Fruit fly (Drosophila melanogaster) whole organism, prepupa: ENCODE data around the gene CG13810.

Experiments
- Blimp-1 ChIP-seq: fragments of 200-800 bp; sonication (Bioruptor generic); optimal IDR thresholded peaks from 3 replicates; lab custom pipeline; 2017; ENCODE audit warnings: missing biosample characterization, missing genetic modification characterization, mild to moderate bottlenecking, moderate library complexity, missing genetic modification reagents
- CG10669 ChIP-seq: fragments of 200-800 bp; sonication (Bioruptor generic); optimal IDR thresholded peaks from 3 replicates; lab custom pipeline; 2018; ENCODE audit warnings: missing biosample characterization, mild to moderate bottlenecking, missing genetic modification characterization, moderate library complexity
- CG11294 ChIP-seq: fragments of 200-800 bp; sonication (Bioruptor generic); IDR thresholded peaks from 2 replicates; pipeline ENCODE4 v1.3.6; 2022; ENCODE audit warnings: missing biosample characterization, missing genetic modification characterization
- CG11762 ChIP-seq: fragments of 200-800 bp; sonication (Bioruptor generic); optimal IDR thresholded peaks from 3 replicates; lab custom pipeline; 2016; ENCODE audit warnings: missing biosample characterization, missing genetic modification characterization; ENCODE audit not compliant: insufficient read depth
- CG11902 ChIP-seq: fragments of 200-800 bp; sonication (Bioruptor generic); optimal IDR thresholded peaks from 3 replicates; lab custom pipeline; 2016; ENCODE audit warnings: missing biosample characterization, missing genetic modification characterization
- CG15336 ChIP-seq: fragments of 200-800 bp; sonication (Bioruptor generic); IDR thresholded peaks from 2 replicates; pipeline ENCODE4 v1.3.6; 2022; ENCODE audit warnings: missing biosample characterization, missing genetic modification characterization
- CG16779 ChIP-seq: fragments of 200-800 bp; sonication (Bioruptor generic); optimal IDR thresholded peaks from 3 replicates; lab custom pipeline; 2017; ENCODE audit warnings: missing biosample characterization, mild to moderate bottlenecking, missing genetic modification characterization
- CG32006 ChIP-seq: fragments of 200-800 bp; sonication (Bioruptor generic); optimal IDR thresholded peaks from 3 replicates; lab custom pipeline; 2017; ENCODE audit warnings: missing biosample characterization, mild to moderate bottlenecking, missing genetic modification characterization
- CG34406 ChIP-seq: fragments of 200-800 bp; sonication (Bioruptor generic); optimal IDR thresholded peaks from 3 replicates; lab custom pipeline; 2016; ENCODE audit warnings: missing biosample characterization, missing genetic modification characterization
- CG6792 ChIP-seq: fragments of 200-800 bp; sonication (Bioruptor generic); optimal IDR thresholded peaks from 3 replicates; lab custom pipeline; 2016; ENCODE audit warnings: missing biosample characterization, missing genetic modification characterization
- CG6808 ChIP-seq: fragments of 200-800 bp; sonication (Bioruptor generic); optimal IDR thresholded peaks from 3 replicates; lab custom pipeline; 2017; ENCODE audit warnings: missing biosample characterization, missing genetic modification characterization, mild to moderate bottlenecking, moderate library complexity, missing genetic modification reagents
- CG6854 ChIP-seq: fragments of 200-800 bp; sonication (Bioruptor generic); optimal IDR thresholded peaks from 2 replicates; lab custom pipeline; 2017; ENCODE audit warnings: missing biosample characterization, mild to moderate bottlenecking, missing genetic modification characterization
- CG7368 ChIP-seq: fragments of 200-800 bp; sonication (Bioruptor generic); optimal IDR thresholded peaks from 3 replicates; lab custom pipeline; 2016; ENCODE audit warnings: missing biosample characterization, missing genetic modification characterization
- CG8319 ChIP-seq: fragments of 200-800 bp; sonication (Bioruptor generic); optimal IDR thresholded peaks from 3 replicates; lab custom pipeline; 2016; ENCODE audit warnings: missing biosample characterization, missing genetic modification characterization
- CG9139 ChIP-seq: fragments of 200-800 bp; sonication (Bioruptor generic); optimal IDR thresholded peaks from 3 replicates; lab custom pipeline; 2017; ENCODE audit warnings: missing biosample characterization, mild to moderate bottlenecking, missing genetic modification characterization
- Eip93F ChIP-seq: fragments of 200-800 bp; sonication (Bioruptor generic); optimal IDR thresholded peaks from 2 replicates; lab custom pipeline; 2016; ENCODE audit warnings: missing biosample characterization, mild to moderate bottlenecking, missing genetic modification characterization
- Ets21C ChIP-seq: fragments of 200-800 bp; sonication (Bioruptor generic); optimal IDR thresholded peaks from 3 replicates; lab custom pipeline; 2016; ENCODE audit warnings: missing biosample characterization, missing genetic modification characterization
- Ets96B ChIP-seq: fragments of 200-800 bp; optimal IDR thresholded peaks from 2 replicates; lab custom pipeline; 2019; ENCODE audit warnings: missing biosample characterization, mild to moderate bottlenecking, missing genetic modification characterization, moderate library complexity
- Hr38 ChIP-seq: sonication (Bioruptor generic); optimal IDR thresholded peaks from 2 replicates; lab custom pipeline; 2016; ENCODE audit warnings: missing biosample characterization, missing genetic modification characterization
- Hr39 ChIP-seq: fragments of 200-800 bp; sonication (Bioruptor generic); optimal IDR thresholded peaks from 2 replicates; lab custom pipeline; 2016; ENCODE audit warnings: missing biosample characterization, missing genetic modification characterization
- Hr4 ChIP-seq: fragments of 200-800 bp; sonication (Bioruptor generic); optimal IDR thresholded peaks from 3 replicates; lab custom pipeline; 2016; ENCODE audit warnings: missing biosample characterization, missing genetic modification characterization
- Lpt ChIP-seq: fragments of 200-800 bp; sonication (Bioruptor generic); optimal IDR thresholded peaks from 3 replicates; lab custom pipeline; 2016; ENCODE audit warnings: missing biosample characterization, missing genetic modification characterization
- Met ChIP-seq: fragments of 200-800 bp; sonication (Bioruptor generic); optimal IDR thresholded peaks from 3 replicates; lab custom pipeline; 2016; ENCODE audit warnings: missing biosample characterization, missing genetic modification characterization
- OdsH ChIP-seq: fragments of 200-800 bp; sonication (Bioruptor generic); optimal IDR thresholded peaks from 3 replicates; lab custom pipeline; 2016; ENCODE audit warnings: missing biosample characterization, missing genetic modification characterization
- Smox ChIP-seq: fragments of 200-800 bp; sonication (Bioruptor generic); optimal IDR thresholded peaks from 3 replicates; lab custom pipeline; 2016; ENCODE audit warnings: missing biosample characterization, missing genetic modification characterization
- Sox102F ChIP-seq: fragments of 200-800 bp; sonication (Bioruptor generic); optimal IDR thresholded peaks from 2 replicates; lab custom pipeline; 2016; ENCODE audit warnings: missing biosample characterization, mild to moderate bottlenecking, missing genetic modification characterization
- achi ChIP-seq: fragments of 200-800 bp; sonication (Bioruptor generic); optimal IDR thresholded peaks from 3 replicates; lab custom pipeline; 2016; ENCODE audit warnings: missing biosample characterization, missing genetic modification characterization
- acj6 ChIP-seq: fragments of 200-800 bp; sonication (Bioruptor generic); optimal IDR thresholded peaks from 3 replicates; lab custom pipeline; 2016; ENCODE audit warnings: missing biosample characterization, missing genetic modification characterization
- cyc ChIP-seq: fragments of 200-800 bp; sonication (Bioruptor generic); optimal IDR thresholded peaks from 3 replicates; lab custom pipeline; 2016; ENCODE audit warnings: missing biosample characterization, missing genetic modification characterization
- dac ChIP-seq: fragments of 200-800 bp; sonication (Bioruptor generic); optimal IDR thresholded peaks from 2 replicates; lab custom pipeline; 2017; ENCODE audit warnings: missing biosample characterization, mild to moderate bottlenecking, missing genetic modification characterization
- dsx ChIP-seq: fragments of 200-800 bp; optimal IDR thresholded peaks from 3 replicates; lab custom pipeline; 2019; ENCODE audit warnings: missing biosample characterization, mild to moderate bottlenecking, missing genetic modification characterization, moderate library complexity; ENCODE audit not compliant: poor library complexity, severe bottlenecking
- eg ChIP-seq: fragments of 200-800 bp; sonication (Bioruptor generic); IDR thresholded peaks from 3 replicates; pipeline ENCODE4 v1.3.6; 2022; ENCODE audit warnings: missing biosample characterization, missing genetic modification characterization
- esn ChIP-seq: fragments of 200-800 bp; sonication (Bioruptor generic); optimal IDR thresholded peaks from 2 replicates; lab custom pipeline; 2016; ENCODE audit warnings: missing biosample characterization, mild to moderate bottlenecking, missing genetic modification characterization, moderate library complexity
- fd59A ChIP-seq: fragments of 200-800 bp; sonication (Bioruptor generic); optimal IDR thresholded peaks from 2 replicates; lab custom pipeline; 2017; ENCODE audit warnings: missing biosample characterization, mild to moderate bottlenecking, missing genetic modification characterization, missing genetic modification reagents
- fkh ChIP-seq: fragments of 200-800 bp; sonication (Bioruptor generic); optimal IDR thresholded peaks from 3 replicates; lab custom pipeline; 2017; ENCODE audit warnings: missing biosample characterization, mild to moderate bottlenecking, missing genetic modification characterization, moderate library complexity
- spab ChIP-seq: fragments of 200-800 bp; sonication (Bioruptor generic); optimal IDR thresholded peaks from 2 replicates; lab custom pipeline; 2017; ENCODE audit warnings: missing biosample characterization, mild to moderate bottlenecking, missing genetic modification characterization, missing genetic modification reagents
- ss ChIP-seq, 2 experiments: fragments of 200-800 bp; sonication (Bioruptor generic); optimal IDR thresholded peaks; 2 replicates in 1 of 2; 3 replicates in 1 of 2; lab custom pipeline; 2017 to 2018; ENCODE audit warnings: mild to moderate bottlenecking in 2 of 2, missing biosample characterization in 2 of 2, missing genetic modification characterization in 2 of 2, moderate library complexity in 1 of 2
- topi ChIP-seq: fragments of 200-800 bp; sonication (Bioruptor generic); optimal IDR thresholded peaks from 3 replicates; lab custom pipeline; 2016; ENCODE audit warnings: missing biosample characterization, missing genetic modification characterization

The CG13810 gene

dm6 chr3L:2185630-2186029, at the start of gene CG13810:
TSS of gene CG13810 (plus strand) at chr3L:2185930.
- no peak for TF ChIP-seq CG6808 (GFP tag; lab: Kevin White, UChicago)
- no peak for TF ChIP-seq CG9139
- no peak for TF ChIP-seq cyc (GFP tag; lab: Kevin White, UChicago)
- TF ChIP-seq CG16779: no peak
- TF ChIP-seq Hr4 (GFP tag; lab: Kevin White, UChicago): no peak
- no peak for TF ChIP-seq CG11294 (GFP tag; lab: Robert Waterston, UW)
- TF ChIP-seq acj6 (GFP tag; lab: Kevin White, UChicago): no peak
- TF ChIP-seq Eip93F (GFP tag; lab: Kevin White, UChicago): no peak
- no peak for TF ChIP-seq eg (GFP tag; lab: Robert Waterston, UW)
- TF ChIP-seq Met (GFP tag; lab: Kevin White, UChicago): no peak
- no peak for TF ChIP-seq CG7368 (GFP tag; lab: Kevin White, UChicago)
- TF ChIP-seq Smox (GFP tag; lab: Kevin White, UChicago): no peak

dm6 chr3L:2136419-2136818, 49.3 kb upstream of the CG13810 start:
- TF ChIP-seq CG11294 (GFP tag; lab: Robert Waterston, UW): no peak
- TF ChIP-seq Lpt: no peak
- no peak for TF ChIP-seq OdsH (GFP tag; lab: Kevin White, UChicago)
- no peak for TF ChIP-seq dsx
- TF ChIP-seq fkh (GFP tag; lab: Kevin White, UChicago): no peak
- no peak for TF ChIP-seq achi (GFP tag; lab: Kevin White, UChicago)
- TF ChIP-seq acj6 (GFP tag; lab: Kevin White, UChicago): no peak
- no peak for TF ChIP-seq esn
- no peak for TF ChIP-seq Eip93F (GFP tag; lab: Kevin White, UChicago)
- no peak for TF ChIP-seq Ets21C (GFP tag; lab: Kevin White, UChicago)
- TF ChIP-seq ss (GFP tag; optimal IDR thresholded peaks at IDR 0.05; lab: Kevin White, UChicago): no peak
- no peak for TF ChIP-seq topi
- TF ChIP-seq Ets96B: no peak
- TF ChIP-seq Smox (GFP tag; lab: Kevin White, UChicago): no peak
- TF ChIP-seq CG8319 (GFP tag; lab: Kevin White, UChicago): no peak
- no peak for TF ChIP-seq Hr39 (GFP tag; lab: Kevin White, UChicago)
- TF ChIP-seq CG6792: no peak
- no peak for TF ChIP-seq CG6854 (GFP tag; lab: Kevin White, UChicago)
- TF ChIP-seq CG11902: no peak
- no peak for TF ChIP-seq Blimp-1 (GFP tag; lab: Kevin White, UChicago)
- TF ChIP-seq, all 60 proteins: peak for 0

dm6 chr3L:2142435-2142834, 43.3 kb upstream of the CG13810 start:
- TF ChIP-seq CG11294 (GFP tag; lab: Robert Waterston, UW) (no peak), Hr38 (no peak), Sox102F (GFP tag; lab: Kevin White, UChicago) (no peak), topi (no peak), dac (no peak)

- TF ChIP-seq fkh (GFP tag; lab: Kevin White, UChicago) (no peak), fd59A (no peak), Blimp-1 (GFP tag; lab: Kevin White, UChicago) (no peak), Hr39 (GFP tag; lab: Kevin White, UChicago) (no peak), CG15336 (no peak), Ets21C (GFP tag; lab: Kevin White, UChicago) (no peak), eg (GFP tag; lab: Robert Waterston, UW) (no peak), Hr4 (GFP tag; lab: Kevin White, UChicago) (no peak), Met (GFP tag; lab: Kevin White, UChicago) (no peak), Sox102F (GFP tag; lab: Kevin White, UChicago) (no peak), CG11294 (GFP tag; lab: Robert Waterston, UW) (no peak), CG10669 (GFP tag; lab: Kevin White, UChicago) (no peak), CG32006 (GFP tag; lab: Kevin White, UChicago) (no peak), spab (no peak), CG34406 (no peak), CG11762 (GFP tag; lab: Kevin White, UChicago) (no peak)
These were observed 41.4 kb upstream of the CG13810 start for dm6 chr3L:2144355-2144754.
